Worm (Caenorhabditis elegans) whole organism, L4/young adult: ENCODE results near the gene ZC155.4.

Experiments
- W03F9.2 ChIP-seq: fragments of 150-350 bp; optimal IDR thresholded peaks from 2 replicates; lab custom pipeline; 2014; ENCODE audit warnings: missing biosample characterization, missing genetic modification characterization
- dao-5 ChIP-seq: sonication (generic microtip); optimal IDR thresholded peaks from 2 replicates; lab custom pipeline; 2016; ENCODE audit warnings: missing genotype, missing genetic modification characterization, moderate library complexity, missing compliant biosample characterization
- him-1 ChIP-seq: sonication (generic microtip); optimal IDR thresholded peaks from 2 replicates; lab custom pipeline; 2016; ENCODE audit warnings: missing genotype, missing genetic modification reagents, missing genetic modification characterization, missing compliant biosample characterization

DNA sequence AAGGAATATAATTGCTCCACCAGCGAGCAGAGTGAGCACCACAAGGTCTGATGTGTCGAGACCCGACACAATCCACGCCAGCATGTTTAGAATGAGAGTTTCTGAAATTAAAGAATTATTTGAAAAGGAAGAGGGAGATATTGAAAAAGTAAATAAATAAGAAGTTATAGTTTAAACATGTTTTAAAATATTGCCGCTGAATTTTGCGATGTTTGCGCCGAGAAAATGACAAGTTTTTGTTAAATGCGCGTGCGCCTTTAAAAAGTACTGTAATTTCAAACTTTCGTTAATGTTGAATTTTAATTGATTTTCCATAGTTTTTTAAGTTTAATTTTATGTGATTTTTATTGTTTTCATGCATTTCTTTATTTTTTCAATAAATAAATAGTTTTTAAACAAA is 15.7 kb downstream of the ZC155.4 start, which contains the start of gene emb-8:
- TF ChIP-seq W03F9.2 (tag; lab: Kevin White, UChicago) (no peak), him-1 (tag; lab: Kevin White, UChicago) (no peak), dao-5 (tag; lab: Kevin White, UChicago) (no peak)
